Worm (Caenorhabditis elegans) whole organism, L2 larva: Measurements from ENCODE around the gene fmo-3.

Experiments used
- C34F6.9 ChIP-seq: fragments of 150-350 bp; optimal IDR thresholded peaks from 2 replicates; lab custom pipeline; 2014; ENCODE audit warnings: missing biosample characterization, missing genetic modification characterization
- F13H6.1 ChIP-seq: sonication (generic microtip); optimal IDR thresholded peaks from 2 replicates; lab custom pipeline; 2016; ENCODE audit warnings: missing genetic modification characterization, missing compliant biosample characterization
- R02D3.7 ChIP-seq: fragments of 150-350 bp; optimal IDR thresholded peaks from 2 replicates; lab custom pipeline; 2014; ENCODE audit warnings: missing biosample characterization, missing genetic modification characterization
- Y55F3AM.14 ChIP-seq: fragments of 200-800 bp; sonication (Bioruptor generic); optimal IDR thresholded peaks from 2 replicates; lab custom pipeline; 2018; ENCODE audit warnings: mild to moderate bottlenecking, missing genetic modification characterization, missing compliant biosample characterization
- ZK546.5 ChIP-seq: sonication (generic microtip); optimal IDR thresholded peaks from 2 replicates; lab custom pipeline; 2017; ENCODE audit warnings: missing biosample characterization, missing genetic modification characterization
- ama-1 ChIP-seq: fragments of 150-350 bp; optimal IDR thresholded peaks from 2 replicates; lab custom pipeline; 2018; ENCODE audit warnings: inconsistent platforms
- blmp-1 ChIP-seq: sonication (generic microtip); optimal IDR thresholded peaks from 2 replicates; lab custom pipeline; 2017; ENCODE audit warnings: missing genetic modification characterization, mild to moderate bottlenecking, missing compliant biosample characterization, antibody characterized with exemption, moderate library complexity; ENCODE audit not compliant: insufficient read depth
- ceh-16 ChIP-seq: fragments of 150-350 bp; optimal IDR thresholded peaks from 2 replicates; lab custom pipeline; 2014; ENCODE audit warnings: missing biosample characterization, missing genetic modification characterization
- ceh-82 ChIP-seq: fragments of 150-350 bp; optimal IDR thresholded peaks from 2 replicates; lab custom pipeline; 2014; ENCODE audit warnings: missing biosample characterization, missing genetic modification characterization
- crh-2 ChIP-seq: sonication (generic microtip); optimal IDR thresholded peaks from 2 replicates; lab custom pipeline; 2017; ENCODE audit warnings: missing biosample characterization, missing genetic modification characterization
- dmd-4 ChIP-seq: sonication (generic microtip); optimal IDR thresholded peaks from 2 replicates; lab custom pipeline; 2017; ENCODE audit warnings: missing biosample characterization, missing genetic modification characterization
- egl-27 ChIP-seq: sonication (generic microtip); optimal IDR thresholded peaks from 3 replicates; lab custom pipeline; 2017; ENCODE audit warnings: missing biosample characterization, missing genetic modification reagents, missing genetic modification characterization
- elt-1 ChIP-seq: fragments of 150-350 bp; optimal IDR thresholded peaks from 2 replicates; lab custom pipeline; 2014; ENCODE audit warnings: missing biosample characterization, missing genetic modification characterization
- elt-3 ChIP-seq: sonication (generic microtip); optimal IDR thresholded peaks from 2 replicates; lab custom pipeline; 2017; ENCODE audit warnings: missing biosample characterization, missing genetic modification characterization
- fos-1 ChIP-seq: fragments of 150-350 bp; optimal IDR thresholded peaks from 2 replicates; lab custom pipeline; 2014; ENCODE audit warnings: missing biosample characterization, missing genetic modification characterization
- gmeb-1 ChIP-seq: fragments of 150-350 bp; optimal IDR thresholded peaks from 2 replicates; lab custom pipeline; 2014; ENCODE audit warnings: missing biosample characterization, missing genetic modification characterization
- lin-11 ChIP-seq: fragments of 150-350 bp; sonication (generic microtip); optimal IDR thresholded peaks from 2 replicates; lab custom pipeline; 2014; ENCODE audit warnings: missing biosample characterization, missing genetic modification characterization, inconsistent platforms, mixed read lengths
- lin-13 ChIP-seq: fragments of 150-350 bp; optimal IDR thresholded peaks from 2 replicates; lab custom pipeline; 2014; ENCODE audit warnings: missing biosample characterization, missing genetic modification reagents, missing genetic modification characterization
- lin-39 ChIP-seq: fragments of 150-350 bp; optimal IDR thresholded peaks from 2 replicates; lab custom pipeline; 2014; ENCODE audit warnings: missing biosample characterization, missing genetic modification reagents, missing genetic modification characterization
- lsy-2 ChIP-seq, 2 experiments: fragments of 150-350 bp in 1 of 2; sonication (generic microtip) in 1 of 2; optimal IDR thresholded peaks; 2 replicates each; lab custom pipeline; 2014 to 2017; ENCODE audit warnings: missing biosample characterization in 2 of 2, missing genetic modification characterization in 2 of 2
- mab-5 ChIP-seq: fragments of 150-350 bp; optimal IDR thresholded peaks from 2 replicates; lab custom pipeline; 2014; ENCODE audit warnings: missing biosample characterization, missing genetic modification characterization
- nhr-11 ChIP-seq: fragments of 150-350 bp; optimal IDR thresholded peaks from 2 replicates; lab custom pipeline; 2014; ENCODE audit warnings: missing biosample characterization, missing genetic modification characterization
- nhr-12 ChIP-seq: fragments of 150-350 bp; optimal IDR thresholded peaks from 2 replicates; lab custom pipeline; 2014; ENCODE audit warnings: missing biosample characterization, missing genetic modification characterization
- nhr-129 ChIP-seq: fragments of 150-350 bp; optimal IDR thresholded peaks from 2 replicates; lab custom pipeline; 2014; ENCODE audit warnings: missing biosample characterization, missing genetic modification characterization
- nhr-21 ChIP-seq: fragments of 150-350 bp; optimal IDR thresholded peaks from 2 replicates; lab custom pipeline; 2014; ENCODE audit warnings: missing biosample characterization, missing genetic modification characterization
- nhr-237 ChIP-seq: fragments of 150-350 bp; optimal IDR thresholded peaks from 2 replicates; lab custom pipeline; 2014; ENCODE audit warnings: missing biosample characterization, missing genetic modification characterization
- nhr-25 ChIP-seq: fragments of 150-350 bp; sonication (generic microtip); optimal IDR thresholded peaks from 3 replicates; lab custom pipeline; 2014; ENCODE audit warnings: missing biosample characterization, missing genetic modification characterization
- nhr-6 ChIP-seq: fragments of 150-350 bp; optimal IDR thresholded peaks from 2 replicates; lab custom pipeline; 2014; ENCODE audit warnings: missing biosample characterization, missing genetic modification characterization
- nhr-77 ChIP-seq: fragments of 150-350 bp; optimal IDR thresholded peaks from 2 replicates; lab custom pipeline; 2014; ENCODE audit warnings: missing biosample characterization, missing genetic modification characterization
- peb-1 ChIP-seq: fragments of 150-350 bp; optimal IDR thresholded peaks from 2 replicates; lab custom pipeline; 2014; ENCODE audit warnings: missing biosample characterization, missing genetic modification characterization
- sem-4 ChIP-seq: fragments of 150-350 bp; optimal IDR thresholded peaks from 2 replicates; lab custom pipeline; 2014; ENCODE audit warnings: missing biosample characterization, missing genetic modification reagents, missing genetic modification characterization
- skn-1 ChIP-seq: sonication (generic microtip); optimal IDR thresholded peaks from 2 replicates; lab custom pipeline; 2017; ENCODE audit warnings: missing biosample characterization, missing genetic modification characterization
- sma-3 ChIP-seq: sonication (generic microtip); optimal IDR thresholded peaks from 2 replicates; lab custom pipeline; 2016; ENCODE audit warnings: missing genetic modification reagents, missing genetic modification characterization, missing compliant biosample characterization
- snpc-4 ChIP-seq: fragments of 150-350 bp; optimal IDR thresholded peaks from 2 replicates; lab custom pipeline; 2014; ENCODE audit warnings: missing biosample characterization, missing genetic modification characterization
- unc-55 ChIP-seq: fragments of 150-350 bp; sonication (generic microtip); optimal IDR thresholded peaks from 3 replicates; lab custom pipeline; 2014; ENCODE audit warnings: missing biosample characterization, missing genetic modification reagents, missing genetic modification characterization
- unc-62 ChIP-seq: fragments of 150-350 bp; optimal IDR thresholded peaks from 2 replicates; lab custom pipeline; 2014; ENCODE audit warnings: missing biosample characterization, missing genetic modification reagents, missing genetic modification characterization
- ztf-1 ChIP-seq: fragments of 200-800 bp; sonication (Bioruptor generic); conservative IDR thresholded peaks from 2 replicates; pipeline ENCODE4 v1.3.6; 2022; ENCODE audit warnings: missing genetic modification characterization, missing compliant biosample characterization
- ztf-11 ChIP-seq: sonication (generic microtip); optimal IDR thresholded peaks from 2 replicates; lab custom pipeline; 2017; ENCODE audit warnings: missing biosample characterization, missing genetic modification characterization
- ztf-4 ChIP-seq: fragments of 150-350 bp; optimal IDR thresholded peaks from 2 replicates; lab custom pipeline; 2014; ENCODE audit warnings: missing biosample characterization, missing genetic modification characterization

fmo-3 gene

ce11 chrIII:10691019-10691418 lies 3.5 kb upstream of the fmo-3 start, which contains the start of gene Y39A1A.17:
TSS of gene Y39A1A.17 (minus strand) at chrIII:10691119.
- TF ChIP-seq nhr-11 (tag; lab: Kevin White, UChicago): no peak
- no peak for TF ChIP-seq C34F6.9
- no peak for TF ChIP-seq ceh-16
- no peak for TF ChIP-seq lsy-2 (tag; optimal IDR thresholded peaks at IDR 0.05; lab: Kevin White, UChicago)
- TF ChIP-seq nhr-129 (tag; lab: Kevin White, UChicago): no peak
- no peak for TF ChIP-seq dmd-4
- TF ChIP-seq snpc-4: no peak
- TF ChIP-seq lin-13: no peak
- no peak for TF ChIP-seq sma-3 (GFP tag; lab: Kevin White, UChicago)
- TF ChIP-seq ztf-11 (tag; lab: Kevin White, UChicago): no peak
- no peak for TF ChIP-seq nhr-12
- no peak for TF ChIP-seq R02D3.7
- TF ChIP-seq egl-27: no peak
- TF ChIP-seq nhr-237 (tag; lab: Kevin White, UChicago): no peak
- TF ChIP-seq peb-1 (tag; lab: Kevin White, UChicago): no peak
- no peak for TF ChIP-seq lin-11 (tag; lab: Kevin White, UChicago)
- TF ChIP-seq, all 48 proteins: peak for 0

ce11 chrIII:10700460-10700859 lies 6.0 kb downstream of the fmo-3 start, which contains the start of gene Y39A1A.20:
TSS of gene Y39A1A.20 (minus strand) at chrIII:10700560.
- TF ChIP-seq unc-62 (no peak), ceh-16 (no peak), dmd-4 (no peak), ama-1 (lab: Kevin White, UChicago) (no peak)
- TF ChIP-seq, all 48 proteins: peak for 0

- no peak for TF ChIP-seq lin-39 (tag; lab: Kevin White, UChicago)
- TF ChIP-seq ceh-82: no peak
- no peak for TF ChIP-seq lin-13
- TF ChIP-seq unc-62: no peak
- TF ChIP-seq egl-27: no peak
- no peak for TF ChIP-seq elt-3 (tag; lab: Kevin White, UChicago)
- no peak for TF ChIP-seq peb-1 (tag; lab: Kevin White, UChicago)
- no peak for TF ChIP-seq nhr-11 (tag; lab: Kevin White, UChicago)
- no peak for TF ChIP-seq sma-3 (GFP tag; lab: Kevin White, UChicago)
These were observed 8.3 kb downstream of the fmo-3 start for ce11 chrIII:10702805-10703204.

ce11 chrIII:10703833-10704232 lies 9.4 kb downstream of the fmo-3 start:
- no peak for TF ChIP-seq nhr-77
- TF ChIP-seq lin-11 (tag; lab: Kevin White, UChicago): no peak
- TF ChIP-seq Y55F3AM.14: no peak
- no peak for TF ChIP-seq unc-55 (GFP tag; lab: Kevin White, UChicago)
- no peak for TF ChIP-seq nhr-129 (tag; lab: Kevin White, UChicago)
- TF ChIP-seq skn-1: no peak
- no peak for TF ChIP-seq egl-27
- no peak for TF ChIP-seq nhr-237 (tag; lab: Kevin White, UChicago)

ce11 chrIII:10704499-10704898 lies 10.0 kb downstream of the fmo-3 start:
- no peak for TF ChIP-seq ztf-4 (tag; lab: Kevin White, UChicago)
- no peak for TF ChIP-seq nhr-11 (tag; lab: Kevin White, UChicago)
- TF ChIP-seq snpc-4: no peak
- no peak for TF ChIP-seq lin-39 (tag; lab: Kevin White, UChicago)
- TF ChIP-seq ztf-1: no peak
- TF ChIP-seq gmeb-1 (tag; lab: Kevin White, UChicago): no peak

ce11 chrIII:10706481-10706880 lies 12.0 kb downstream of the fmo-3 start:
- TF ChIP-seq sem-4 (tag; lab: Kevin White, UChicago) (no peak), fos-1 (tag; lab: Kevin White, UChicago) (no peak), lsy-2 (tag; optimal IDR thresholded peaks at IDR 0.05; lab: Kevin White, UChicago) (no peak), nhr-11 (tag; lab: Kevin White, UChicago) (no peak)

ce11 chrIII:10706972-10707438 lies 12.5 kb downstream of the fmo-3 start, which contains the start of the genes Y39A1A.21 and Y39A1A.22:
TSS of gene Y39A1A.21 (minus strand) at chrIII:10707022.
TSS of gene Y39A1A.22 (minus strand) at chrIII:10707028.
- TF ChIP-seq blmp-1 (no peak), ceh-82 (peak; percentile 41), ztf-1 (no peak), lin-13 (peak; percentile 78), lin-39 (tag; lab: Kevin White, UChicago) (no peak), crh-2 (tag; lab: Kevin White, UChicago) (peak; percentile 80), sma-3 (GFP tag; lab: Kevin White, UChicago) (peak; percentile 71), dmd-4 (peak; percentile 10), nhr-25 (tag; lab: Kevin White, UChicago) (peak; percentile 67), nhr-237 (tag; lab: Kevin White, UChicago) (no peak), Y55F3AM.14 (no peak), lin-11 (tag; lab: Kevin White, UChicago) (peak; percentile 41), F13H6.1 (tag; lab: Kevin White, UChicago) (peak; percentile 78), nhr-6 (tag; lab: Kevin White, UChicago) (peak; percentile 41), ZK546.5 (tag; lab: Kevin White, UChicago) (no peak), nhr-11 (tag; lab: Kevin White, UChicago) (no peak), egl-27 (peak; percentile 29), nhr-129 (tag; lab: Kevin White, UChicago) (peak; percentile 62), C34F6.9 (peak; percentile 95), fos-1 (tag; lab: Kevin White, UChicago) (peak; percentile 74), ceh-16 (no peak), mab-5 (tag; lab: Kevin White, UChicago) (peak; percentile 59), nhr-21 (tag; lab: Kevin White, UChicago) (peak; percentile 62), gmeb-1 (tag; lab: Kevin White, UChicago) (peak; percentile 85), snpc-4 (no peak), elt-1 (tag; lab: Kevin White, UChicago) (no peak)
